Worm (Caenorhabditis elegans) whole organism, L4/young adult: ENCODE data around the gene C13C4.8.

ENCODE experiments used
- W03F9.2 ChIP-seq: fragments of 150-350 bp; optimal IDR thresholded peaks from 2 replicates; lab custom pipeline; 2014; ENCODE audit warnings: missing biosample characterization, missing genetic modification characterization
- him-1 ChIP-seq: sonication (generic microtip); optimal IDR thresholded peaks from 2 replicates; lab custom pipeline; 2016; ENCODE audit warnings: missing genotype, missing genetic modification reagents, missing genetic modification characterization, missing compliant biosample characterization

ce11 chrV:12115150-12115549 is 2.7 kb upstream of the C13C4.8 start:
- no peak for TF ChIP-seq W03F9.2 (tag; lab: Kevin White, UChicago)
- no peak for TF ChIP-seq him-1 (tag; lab: Kevin White, UChicago)
